Worm (Caenorhabditis elegans) whole organism, young adult: ENCODE data around the gene pld-1.
A peak's percentile ranks its signal among the peaks of the same experiment; 100 is the strongest.

Experiments
- D2030.7 ChIP-seq: fragments of 200-800 bp; sonication (Bioruptor generic); IDR thresholded peaks from 2 replicates; pipeline ENCODE4 v1.3.6; 2022; ENCODE audit warnings: missing genetic modification reagents, missing genetic modification characterization, missing compliant biosample characterization
- F49E8.2 ChIP-seq: sonication (generic microtip); optimal IDR thresholded peaks from 3 replicates; lab custom pipeline; 2017; ENCODE audit warnings: missing genetic modification characterization, mild to moderate bottlenecking, missing compliant biosample characterization, antibody characterized with exemption, moderate library complexity; ENCODE audit not compliant: insufficient read depth
- K11D2.4 ChIP-seq: fragments of 200-800 bp; sonication (Bioruptor generic); IDR thresholded peaks from 2 replicates; pipeline ENCODE4 v1.3.6; 2022; ENCODE audit warnings: missing genetic modification reagents, missing genetic modification characterization, missing compliant biosample characterization
- ama-1 ChIP-seq, 3 experiments: fragments of 150-350 bp in 1 of 3; sonication (generic microtip) in 2 of 3; optimal IDR thresholded peaks; 2 replicates each; lab custom pipeline; 2014 to 2018; ENCODE audit warnings: missing biosample characterization in 2 of 3, missing genetic modification characterization in 2 of 3, missing genetic modification reagents in 2 of 3
- aptf-3 ChIP-seq: fragments of 200-800 bp; sonication (Bioruptor generic); IDR thresholded peaks from 2 replicates; pipeline ENCODE4 v1.3.6; 2022; ENCODE audit warnings: missing genetic modification characterization, missing compliant biosample characterization
- atf-7 ChIP-seq: sonication (generic microtip); optimal IDR thresholded peaks from 2 replicates; lab custom pipeline; 2017; ENCODE audit warnings: mild to moderate bottlenecking, missing genetic modification characterization, missing compliant biosample characterization
- ceh-40 ChIP-seq: fragments of 200-800 bp; sonication (Bioruptor generic); IDR thresholded peaks from 2 replicates; pipeline ENCODE4 v1.3.6; 2022; ENCODE audit warnings: missing genetic modification characterization, missing compliant biosample characterization
- let-607 ChIP-seq, 2 experiments: fragments of 200-800 bp in 1 of 2; sonication (Bioruptor generic) in 1 of 2; sonication (generic microtip) in 1 of 2; optimal IDR thresholded peaks; 2 replicates each; lab custom pipeline; 2016 to 2018; ENCODE audit warnings: mild to moderate bottlenecking in 2 of 2, missing compliant biosample characterization in 2 of 2, missing genetic modification characterization in 2 of 2, moderate library complexity in 2 of 2, missing genotype in 1 of 2
- lin-40 ChIP-seq: sonication (generic microtip); optimal IDR thresholded peaks from 2 replicates; lab custom pipeline; 2016; ENCODE audit warnings: missing genetic modification characterization, mild to moderate bottlenecking, missing compliant biosample characterization, missing genotype, missing genetic modification reagents
- lsl-1 ChIP-seq: fragments of 200-800 bp; sonication (Bioruptor generic); optimal IDR thresholded peaks from 2 replicates; lab custom pipeline; 2018; ENCODE audit warnings: mild to moderate bottlenecking, missing genetic modification characterization, moderate library complexity, missing compliant biosample characterization
- lsy-27 ChIP-seq: sonication (generic microtip); optimal IDR thresholded peaks from 2 replicates; lab custom pipeline; 2017; ENCODE audit warnings: missing genetic modification characterization, mild to moderate bottlenecking, missing compliant biosample characterization, antibody characterized with exemption, missing genotype, borderline replicate concordance; ENCODE audit not compliant: insufficient read depth
- pha-4 ChIP-seq: fragments of 150-350 bp; sonication (generic microtip); optimal IDR thresholded peaks from 2 replicates; lab custom pipeline; 2014; ENCODE audit warnings: missing biosample characterization, missing genetic modification reagents, missing genetic modification characterization
- unc-62 ChIP-seq: fragments of 150-350 bp; optimal IDR thresholded peaks from 2 replicates; lab custom pipeline; 2014; ENCODE audit warnings: missing biosample characterization, missing genetic modification reagents, missing genetic modification characterization
- zim-3 ChIP-seq: sonication (generic microtip); optimal IDR thresholded peaks from 2 replicates; lab custom pipeline; 2017; ENCODE audit warnings: mild to moderate bottlenecking, missing genetic modification characterization, moderate library complexity, missing compliant biosample characterization

DNA sequence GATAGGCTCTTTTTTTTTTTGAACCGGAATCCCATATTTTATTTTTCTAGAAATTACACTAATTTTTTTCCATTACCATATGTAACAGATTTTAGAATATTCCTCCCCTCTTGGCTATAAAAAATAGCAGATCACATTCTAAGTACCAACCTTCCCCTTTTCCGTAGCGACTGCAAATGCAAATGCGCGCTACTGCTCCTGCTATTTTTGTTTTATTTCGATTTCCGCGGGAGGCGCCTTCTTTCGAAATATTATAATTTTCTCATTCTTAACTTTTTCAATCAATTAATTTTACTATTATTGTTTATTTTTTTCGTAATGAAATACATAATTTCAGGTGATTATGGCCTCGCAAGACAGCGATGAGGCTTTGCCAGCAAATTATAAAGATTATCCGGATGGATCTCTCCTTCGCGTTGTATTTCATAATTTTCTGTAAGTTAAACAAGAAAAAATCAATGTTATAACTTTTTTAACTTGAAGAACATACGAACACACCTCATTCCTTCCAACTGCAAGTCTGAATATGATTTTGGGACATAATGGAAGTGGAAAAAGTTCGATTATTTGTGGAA is 29.6 kb downstream of the pld-1 start, which contains the start of gene smc-5:
- TF ChIP-seq atf-7 (tag; lab: Kevin White, UChicago) (no peak), aptf-3 (GFP tag; lab: Robert Waterston, UW) (no peak), D2030.7 (GFP tag; lab: Robert Waterston, UW) (peak; percentile 80; the same call in 1 of the 2 replicates), let-607 (tag; optimal IDR thresholded peaks at IDR 0.05; lab: Kevin White, UChicago) (no peak), lsy-27 (tag; lab: Kevin White, UChicago) (no peak), lsl-1 (GFP tag; lab: Kevin White, UChicago) (peak; percentile 70), pha-4 (tag; lab: Kevin White, UChicago) (no peak), lin-40 (tag; lab: Kevin White, UChicago) (no peak), F49E8.2 (tag; lab: Kevin White, UChicago) (peak; percentile 27), zim-3 (tag; lab: Kevin White, UChicago) (no peak), unc-62 (GFP tag; lab: Kevin White, UChicago) (no peak), ama-1 (optimal IDR thresholded peaks at IDR 0.05; lab: Kevin White, UChicago) (no peak), ama-1 (GFP tag; optimal IDR thresholded peaks at IDR 0.05; lab: Kevin White, UChicago) (no peak), K11D2.4 (GFP tag; lab: Robert Waterston, UW) (no peak), ceh-40 (no peak)
